Fruit fly (Drosophila melanogaster) Kc167 (cell line): ENCODE measurements around the gene CG40472.

Experiments
- psq ChIP-seq: fragments of >200 bp; optimal IDR thresholded peaks from 2 replicates; lab custom pipeline; 2017; ENCODE audit warnings: missing external identifiers
- ttk ChIP-seq: sonication (Bioruptor generic); optimal IDR thresholded peaks from 2 replicates; lab custom pipeline; 2017; ENCODE audit warnings: missing external identifiers

DNA sequence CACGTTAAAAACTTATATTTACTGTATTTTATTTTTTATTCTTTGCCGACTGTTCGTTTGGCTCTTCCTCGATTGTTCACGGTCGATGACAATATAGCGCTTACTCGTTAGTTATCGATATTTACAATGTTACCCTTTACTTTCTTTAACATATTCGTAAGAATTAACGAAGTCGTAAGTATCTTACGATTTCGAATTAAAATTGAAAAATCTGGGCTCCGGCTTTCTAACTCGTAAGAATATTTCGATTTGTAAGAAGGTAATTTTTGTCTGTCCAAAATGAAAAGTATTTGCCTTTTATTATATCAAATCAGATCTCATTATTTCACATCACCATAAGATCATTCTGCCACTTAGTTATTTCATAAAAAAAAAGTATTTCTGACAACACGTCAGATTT, 48.0 kb downstream of the CG40472 start:
- TF ChIP-seq psq (lab: Kevin White, UChicago) (no peak), ttk (no peak)
